Worm (Caenorhabditis elegans): ENCODE results near the gene C17B7.8.

DNA sequence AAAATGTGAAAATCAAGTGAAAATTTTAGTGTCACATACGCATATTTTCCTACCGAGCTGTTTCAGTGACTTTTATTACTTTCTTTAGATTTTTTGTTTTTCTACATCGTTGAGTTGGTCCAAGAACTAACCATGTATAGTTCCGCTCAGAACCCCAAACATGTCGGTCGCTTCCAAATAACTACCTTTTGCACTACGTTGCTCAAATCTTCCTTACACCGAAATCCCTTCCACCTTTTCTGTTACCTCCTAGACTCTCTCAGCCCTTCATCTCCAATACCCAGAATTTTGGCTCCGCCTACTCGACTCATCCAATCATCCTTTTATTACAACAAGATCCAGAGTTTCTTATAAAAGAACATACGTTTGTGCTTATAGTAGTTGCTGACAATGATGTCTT, 39.4 kb downstream of the C17B7.8 start, which contains the start of gene F35F10.5:
- TF ChIP-seq nhr-12 (tag; optimal IDR thresholded peaks at IDR 0.05) (no peak), ama-1 (optimal IDR thresholded peaks at IDR 0.05) (no peak), elt-1 (tag; optimal IDR thresholded peaks at IDR 0.05) (no peak), nhr-25 (tag; optimal IDR thresholded peaks at IDR 0.05) (no peak)
